Fruit fly (Drosophila melanogaster) whole organism, embryonic: ENCODE measurements around the gene wcy.

Source experiments
- Ada2b ChIP-seq: fragments of 200-800 bp; sonication (Bioruptor generic); IDR thresholded peaks from 2 replicates; pipeline ENCODE4 v1.3.6; 2022; ENCODE audit warnings: missing biosample characterization, missing genetic modification characterization
- Atf3 ChIP-seq: fragments of 200-800 bp; sonication (Bioruptor generic); optimal IDR thresholded peaks from 3 replicates; lab custom pipeline; 2016; ENCODE audit warnings: missing biosample characterization, missing genetic modification characterization
- CG10147 ChIP-seq: fragments of 200-800 bp; sonication (Bioruptor generic); optimal IDR thresholded peaks from 2 replicates; lab custom pipeline; 2019; ENCODE audit warnings: missing biosample characterization, mild to moderate bottlenecking, missing genetic modification characterization, moderate library complexity
- CG12104 ChIP-seq: fragments of 200-800 bp; sonication (Bioruptor generic); optimal IDR thresholded peaks from 3 replicates; lab custom pipeline; 2016; ENCODE audit warnings: missing biosample characterization, missing genetic modification characterization
- CG12299 ChIP-seq: fragments of 200-800 bp; sonication (Bioruptor generic); optimal IDR thresholded peaks from 2 replicates; lab custom pipeline; 2018; ENCODE audit warnings: missing biosample characterization, mild to moderate bottlenecking, missing genetic modification characterization
- CG12769 ChIP-seq: fragments of 200-800 bp; sonication (Bioruptor generic); optimal IDR thresholded peaks from 2 replicates; lab custom pipeline; 2019; ENCODE audit warnings: missing biosample characterization, mild to moderate bottlenecking, missing genetic modification characterization, moderate library complexity
- CG13287 ChIP-seq: fragments of 200-800 bp; sonication (Bioruptor generic); IDR thresholded peaks from 2 replicates; pipeline ENCODE4 v1.3.6; 2022; ENCODE audit warnings: missing biosample characterization, missing genetic modification characterization; ENCODE audit not compliant: partially characterized antibody
- CG14050 ChIP-seq: fragments of 200-800 bp; sonication (Bioruptor generic); IDR thresholded peaks from 3 replicates; pipeline ENCODE4 v1.3.6; 2022; ENCODE audit warnings: missing biosample characterization, missing genetic modification characterization
- CG14860 ChIP-seq: fragments of 200-800 bp; sonication (Bioruptor generic); IDR thresholded peaks from 3 replicates; pipeline ENCODE4 v1.3.6; 2022; ENCODE audit warnings: missing biosample characterization, missing genetic modification characterization; ENCODE audit not compliant: partially characterized antibody
- CG14965 ChIP-seq: fragments of 200-800 bp; sonication (Bioruptor generic); optimal IDR thresholded peaks from 2 replicates; lab custom pipeline; 2016; ENCODE audit warnings: missing biosample characterization, missing genetic modification characterization, borderline replicate concordance
- CG15479 ChIP-seq: fragments of 200-800 bp; sonication (Bioruptor generic); optimal IDR thresholded peaks from 3 replicates; lab custom pipeline; 2019; ENCODE audit warnings: missing biosample characterization, mild to moderate bottlenecking, missing genetic modification characterization, moderate library complexity
- CG17802 ChIP-seq: fragments of 200-800 bp; sonication (Bioruptor generic); optimal IDR thresholded peaks from 2 replicates; lab custom pipeline; 2018; ENCODE audit warnings: missing biosample characterization, mild to moderate bottlenecking, missing genetic modification characterization, moderate library complexity
- CG2712 ChIP-seq: fragments of 200-800 bp; optimal IDR thresholded peaks from 3 replicates; lab custom pipeline; 2019; ENCODE audit warnings: missing biosample characterization, mild to moderate bottlenecking, missing genetic modification characterization, moderate library complexity
- CG3407 ChIP-seq: fragments of 200-800 bp; sonication (Bioruptor generic); optimal IDR thresholded peaks from 2 replicates; lab custom pipeline; 2018; ENCODE audit warnings: missing biosample characterization, mild to moderate bottlenecking, missing genetic modification characterization
- CG4854 ChIP-seq: fragments of 200-800 bp; sonication (Bioruptor generic); optimal IDR thresholded peaks from 2 replicates; lab custom pipeline; 2016; ENCODE audit warnings: missing biosample characterization, missing genetic modification characterization, inconsistent platforms
- CG6791 ChIP-seq: fragments of 200-800 bp; sonication (Bioruptor generic); IDR thresholded peaks from 3 replicates; pipeline ENCODE4 v1.3.6; 2022; ENCODE audit warnings: missing biosample characterization, missing genetic modification characterization; ENCODE audit not compliant: partially characterized antibody
- CG7786 ChIP-seq: fragments of 200-800 bp; sonication (Bioruptor generic); optimal IDR thresholded peaks from 2 replicates; lab custom pipeline; 2016; ENCODE audit warnings: missing biosample characterization, missing genetic modification characterization
- CTCF ChIP-seq: fragments of 200-800 bp; sonication (Bioruptor generic); optimal IDR thresholded peaks from 2 replicates; lab custom pipeline; 2017; ENCODE audit warnings: missing biosample characterization, mild to moderate bottlenecking, missing genetic modification characterization, moderate library complexity
- D19B ChIP-seq: fragments of 200-800 bp; sonication (Bioruptor generic); optimal IDR thresholded peaks from 2 replicates; lab custom pipeline; 2017; ENCODE audit warnings: missing biosample characterization, mild to moderate bottlenecking, missing genetic modification characterization
- Ets65A ChIP-seq: fragments of 200-800 bp; sonication (Bioruptor generic); peaks from one replicate; lab custom pipeline; 2016; ENCODE audit warnings: missing biosample characterization, missing genetic modification characterization
- Gsc ChIP-seq: fragments of 200-800 bp; sonication (Bioruptor generic); IDR thresholded peaks from 2 replicates; pipeline ENCODE4 v1.3.6; 2022; ENCODE audit warnings: missing biosample characterization, missing genetic modification characterization
- NfI ChIP-seq: fragments of 200-800 bp; sonication (Bioruptor generic); optimal IDR thresholded peaks from 3 replicates; lab custom pipeline; 2018; ENCODE audit warnings: missing biosample characterization, mild to moderate bottlenecking, missing genetic modification characterization, moderate library complexity
- Oaz ChIP-seq: fragments of 200-800 bp; sonication (Bioruptor generic); IDR thresholded peaks from 2 replicates; pipeline ENCODE4 v1.3.6; 2022; ENCODE audit warnings: missing biosample characterization, missing genetic modification characterization
- PHDP ChIP-seq: fragments of 200-800 bp; sonication (Bioruptor generic); optimal IDR thresholded peaks from 3 replicates; lab custom pipeline; 2018; ENCODE audit warnings: missing biosample characterization, mild to moderate bottlenecking, missing genetic modification characterization, moderate library complexity
- Sin3A ChIP-seq: fragments of >200 bp; optimal IDR thresholded peaks from 2 replicates; lab custom pipeline; 2018
- TFAM ChIP-seq: fragments of 200-800 bp; sonication (Bioruptor generic); optimal IDR thresholded peaks from 2 replicates; lab custom pipeline; 2017; ENCODE audit warnings: missing biosample characterization, missing genetic modification characterization, inconsistent platforms
- bab2 ChIP-seq: fragments of 200-800 bp; sonication (Bioruptor generic); optimal IDR thresholded peaks from 2 replicates; lab custom pipeline; 2016; ENCODE audit warnings: missing biosample characterization, missing genetic modification characterization
- cwo ChIP-seq: fragments of 200-800 bp; sonication (Bioruptor generic); optimal IDR thresholded peaks from 3 replicates; lab custom pipeline; 2017; ENCODE audit warnings: missing biosample characterization, missing genetic modification characterization, mild to moderate bottlenecking, moderate library complexity, missing genetic modification reagents
- dmrt11E ChIP-seq: fragments of 200-800 bp; sonication (Bioruptor generic); optimal IDR thresholded peaks from 3 replicates; lab custom pipeline; 2018; ENCODE audit warnings: missing biosample characterization, mild to moderate bottlenecking, missing genetic modification characterization, moderate library complexity
- dysf ChIP-seq: fragments of 200-800 bp; sonication (Bioruptor generic); IDR thresholded peaks from 3 replicates; pipeline ENCODE4 v1.3.6; 2022; ENCODE audit warnings: missing biosample characterization, missing genetic modification characterization
- ems ChIP-seq: fragments of 200-800 bp; sonication (Bioruptor generic); optimal IDR thresholded peaks from 3 replicates; lab custom pipeline; 2016; ENCODE audit warnings: missing biosample characterization, missing genetic modification characterization
- ewg ChIP-seq: fragments of 200-800 bp; sonication (Bioruptor generic); optimal IDR thresholded peaks from 3 replicates; lab custom pipeline; 2017; ENCODE audit warnings: mild to moderate bottlenecking, missing biosample characterization, missing genetic modification reagents, missing genetic modification characterization
- gce ChIP-seq: fragments of 200-800 bp; sonication (Bioruptor generic); IDR thresholded peaks from 3 replicates; pipeline ENCODE4 v1.3.6; 2022; ENCODE audit warnings: missing biosample characterization, missing genetic modification characterization
- hb ChIP-seq: fragments of 200-800 bp; sonication (Bioruptor generic); IDR thresholded peaks from 3 replicates; pipeline ENCODE4 v1.3.6; 2022; ENCODE audit warnings: missing biosample characterization, missing genetic modification characterization; ENCODE audit not compliant: partially characterized antibody
- ind ChIP-seq: fragments of 200-800 bp; sonication (Bioruptor generic); optimal IDR thresholded peaks from 3 replicates; lab custom pipeline; 2016; ENCODE audit warnings: missing biosample characterization, missing genetic modification characterization
- insv ChIP-seq, 2 experiments: fragments of 200-800 bp; sonication (Bioruptor generic); optimal IDR thresholded peaks; 3 replicates each; lab custom pipeline; 2016 to 2018; ENCODE audit warnings: missing biosample characterization in 2 of 2, missing genetic modification characterization in 2 of 2
- lmd ChIP-seq: fragments of 200-800 bp; sonication (Bioruptor generic); IDR thresholded peaks from 2 replicates; pipeline ENCODE4 v1.3.6; 2022; ENCODE audit warnings: missing biosample characterization, missing genetic modification characterization
- maf-S ChIP-seq: fragments of 200-800 bp; sonication (Bioruptor generic); optimal IDR thresholded peaks from 2 replicates; lab custom pipeline; 2016; ENCODE audit warnings: missing biosample characterization, missing genetic modification characterization
- nerfin-2 ChIP-seq: fragments of 200-800 bp; sonication (Bioruptor generic); IDR thresholded peaks from 2 replicates; pipeline ENCODE4 v1.3.6; 2022; ENCODE audit warnings: missing biosample characterization, missing genetic modification characterization; ENCODE audit not compliant: partially characterized antibody
- p53 ChIP-seq: fragments of 200-800 bp; sonication (Bioruptor generic); optimal IDR thresholded peaks from 2 replicates; lab custom pipeline; 2016; ENCODE audit warnings: missing biosample characterization, missing genetic modification characterization
- prd ChIP-seq, 3 experiments: fragments of >200 bp in 2 of 3; fragments of 200-800 bp in 1 of 3; sonication (Bioruptor generic) in 1 of 3; optimal IDR thresholded peaks in 2 of 3; IDR thresholded peaks in 1 of 3; 2 replicates in 2 of 3; 3 replicates in 1 of 3; pipeline versions ENCODE4 v1.3.6 to Lab custom; 2017 to 2022; ENCODE audit warnings: missing biosample characterization in 1 of 3, missing genetic modification characterization in 1 of 3
- pum ChIP-seq: fragments of 200-800 bp; sonication (Bioruptor generic); optimal IDR thresholded peaks from 2 replicates; lab custom pipeline; 2016; ENCODE audit warnings: missing biosample characterization, missing genetic modification characterization
- ranshi ChIP-seq: fragments of 200-800 bp; sonication (Bioruptor generic); IDR thresholded peaks from 2 replicates; pipeline ENCODE4 v1.3.6; 2022; ENCODE audit warnings: missing biosample characterization, missing genetic modification characterization
- slou ChIP-seq: fragments of 200-800 bp; sonication (Bioruptor generic); optimal IDR thresholded peaks from 3 replicates; lab custom pipeline; 2016; ENCODE audit warnings: missing biosample characterization, missing genetic modification characterization
- tin ChIP-seq: fragments of 200-800 bp; sonication (Bioruptor generic); optimal IDR thresholded peaks from 3 replicates; lab custom pipeline; 2016; ENCODE audit warnings: missing biosample characterization, missing genetic modification characterization
- trem ChIP-seq: fragments of 200-800 bp; optimal IDR thresholded peaks from 3 replicates; lab custom pipeline; 2019; ENCODE audit warnings: missing biosample characterization, mild to moderate bottlenecking, missing genetic modification characterization, moderate library complexity
- vnd ChIP-seq: fragments of 200-800 bp; sonication (Bioruptor generic); IDR thresholded peaks from 3 replicates; pipeline ENCODE4 v1.3.6; 2022; ENCODE audit warnings: missing biosample characterization, missing genetic modification characterization; ENCODE audit not compliant: partially characterized antibody
- vvl ChIP-seq: fragments of 200-800 bp; sonication (Bioruptor generic); IDR thresholded peaks from 2 replicates; pipeline ENCODE4 v1.3.6; 2022; ENCODE audit warnings: missing biosample characterization, missing genetic modification characterization
- yki ChIP-seq: fragments of >200 bp; optimal IDR thresholded peaks from 3 replicates; lab custom pipeline; 2018
- zen ChIP-seq: fragments of 200-800 bp; sonication (Bioruptor generic); optimal IDR thresholded peaks from 3 replicates; lab custom pipeline; 2018; ENCODE audit warnings: missing biosample characterization, mild to moderate bottlenecking, missing genetic modification characterization, moderate library complexity

Gene wcy

dm6 chrX:17123545-17124203, 46.0 kb upstream of the wcy start (continued):
- peak; percentile 20 for TF ChIP-seq CG17802 (tag; lab: Kevin White, UChicago)
- TF ChIP-seq CG13287 (GFP tag; lab: Robert Waterston, UW) = no peak
- no peak for TF ChIP-seq nerfin-2
- TF ChIP-seq Ets65A (GFP tag; lab: Kevin White, UChicago) = peak; percentile 89
- no peak for TF ChIP-seq prd (optimal IDR thresholded peaks at IDR 0.05; lab: Kevin White, UChicago)
- TF ChIP-seq prd (GFP tag; IDR thresholded peaks at IDR 0.05; lab: Robert Waterston, UW) = peak; percentile 73
- peak; percentile 61 for TF ChIP-seq Oaz
- TF ChIP-seq CG7786 (GFP tag; lab: Kevin White, UChicago) = peak; percentile 15
- peak; percentile 61 for TF ChIP-seq NfI (GFP tag; lab: Kevin White, UChicago)
- peak; percentile 53 for TF ChIP-seq ems (GFP tag; lab: Kevin White, UChicago)
- TF ChIP-seq TFAM (GFP tag; lab: Kevin White, UChicago) = peak; percentile 0
- peak; percentile 43 for TF ChIP-seq pum (GFP tag; lab: Kevin White, UChicago)
- TF ChIP-seq insv (GFP tag; optimal IDR thresholded peaks at IDR 0.05; lab: Kevin White, UChicago) = no peak
- TF ChIP-seq CG4854 (GFP tag; lab: Kevin White, UChicago) = peak; percentile 44
- TF ChIP-seq trem (tag; lab: Kevin White, UChicago) = peak; percentile 46
- peak; percentile 48 for TF ChIP-seq zen (tag; lab: Kevin White, UChicago)
- peak; percentile 30 for TF ChIP-seq slou (GFP tag; lab: Kevin White, UChicago)
- TF ChIP-seq CG15479 = no peak
- peak; percentile 76 for TF ChIP-seq ranshi (GFP tag; lab: Robert Waterston, UW)
- TF ChIP-seq vvl (GFP tag; lab: Robert Waterston, UW) = peak; percentile 79
- no peak for TF ChIP-seq CG6791
- TF ChIP-seq dysf (GFP tag; lab: Robert Waterston, UW) = peak; percentile 80
- no peak for TF ChIP-seq CTCF (GFP tag; lab: Kevin White, UChicago)
- TF ChIP-seq Atf3 = peak; percentile 9
- TF ChIP-seq CG10147 (GFP tag; lab: Kevin White, UChicago) = peak; percentile 69
- TF ChIP-seq p53 = no peak
- TF ChIP-seq Gsc (GFP tag; lab: Robert Waterston, UW) = no peak
- TF ChIP-seq vnd (GFP tag; lab: Robert Waterston, UW) = no peak
- TF ChIP-seq lmd (GFP tag; lab: Robert Waterston, UW) = peak; percentile 75
- peak; percentile 51 for TF ChIP-seq bab2 (GFP tag; lab: Kevin White, UChicago)
- TF ChIP-seq CG14050 = peak; percentile 73; the same call in 2 of the 3 replicates
- peak; percentile 32 for TF ChIP-seq CG12104 (GFP tag; lab: Kevin White, UChicago)
- TF ChIP-seq CG2712 (tag; lab: Kevin White, UChicago) = peak; percentile 76
- TF ChIP-seq CG14860 = no peak
- TF ChIP-seq yki = no peak
- no peak for TF ChIP-seq maf-S (GFP tag; lab: Kevin White, UChicago)
- peak; percentile 70 for TF ChIP-seq Ada2b
- peak; percentile 52 for TF ChIP-seq tin
- no peak for TF ChIP-seq Sin3A (lab: Kevin White, UChicago)
- no peak for TF ChIP-seq CG14965 (GFP tag; lab: Kevin White, UChicago)
- TF ChIP-seq CG3407 (GFP tag; lab: Kevin White, UChicago) = no peak
- peak; percentile 58 for TF ChIP-seq CG12299 (tag; lab: Kevin White, UChicago)
- peak; percentile 46 for TF ChIP-seq ewg (GFP tag; lab: Kevin White, UChicago)
- TF ChIP-seq CG12769 (tag; lab: Kevin White, UChicago) = peak; percentile 90
- TF ChIP-seq gce (GFP tag; lab: Robert Waterston, UW) = no peak
- no peak for TF ChIP-seq hb (GFP tag; lab: Robert Waterston, UW)
- TF ChIP-seq PHDP = peak; percentile 82
- TF ChIP-seq D19B (GFP tag; lab: Kevin White, UChicago) = peak; percentile 41
- TF ChIP-seq ind = peak; percentile 72
- TF ChIP-seq dmrt11E (tag; lab: Kevin White, UChicago) = peak; percentile 33
- TF ChIP-seq cwo = peak; percentile 71
